Fruit fly (Drosophila melanogaster) whole organism, prepupa: ENCODE data around the gene CG18171.

ENCODE experiments used
- CG10631 ChIP-seq: fragments of 200-800 bp; sonication (Bioruptor generic); optimal IDR thresholded peaks from 2 replicates; lab custom pipeline; 2016; ENCODE audit warnings: missing biosample characterization, missing genetic modification characterization
- CG10669 ChIP-seq: fragments of 200-800 bp; sonication (Bioruptor generic); optimal IDR thresholded peaks from 3 replicates; lab custom pipeline; 2018; ENCODE audit warnings: missing biosample characterization, mild to moderate bottlenecking, missing genetic modification characterization, moderate library complexity
- CG11762 ChIP-seq: fragments of 200-800 bp; sonication (Bioruptor generic); optimal IDR thresholded peaks from 3 replicates; lab custom pipeline; 2016; ENCODE audit warnings: missing biosample characterization, missing genetic modification characterization; ENCODE audit not compliant: insufficient read depth
- CG11902 ChIP-seq: fragments of 200-800 bp; sonication (Bioruptor generic); optimal IDR thresholded peaks from 3 replicates; lab custom pipeline; 2016; ENCODE audit warnings: missing biosample characterization, missing genetic modification characterization
- CG15336 ChIP-seq: fragments of 200-800 bp; sonication (Bioruptor generic); IDR thresholded peaks from 2 replicates; pipeline ENCODE4 v1.3.6; 2022; ENCODE audit warnings: missing biosample characterization, missing genetic modification characterization
- CG1621 ChIP-seq: fragments of 200-800 bp; sonication (Bioruptor generic); optimal IDR thresholded peaks from 3 replicates; lab custom pipeline; 2018; ENCODE audit warnings: missing biosample characterization, mild to moderate bottlenecking, missing genetic modification characterization
- CG16779 ChIP-seq: fragments of 200-800 bp; sonication (Bioruptor generic); optimal IDR thresholded peaks from 3 replicates; lab custom pipeline; 2017; ENCODE audit warnings: missing biosample characterization, mild to moderate bottlenecking, missing genetic modification characterization
- CG3032 ChIP-seq: fragments of 200-800 bp; optimal IDR thresholded peaks from 2 replicates; lab custom pipeline; 2019; ENCODE audit warnings: missing biosample characterization, mild to moderate bottlenecking, missing genetic modification characterization, moderate library complexity
- CG32006 ChIP-seq: fragments of 200-800 bp; sonication (Bioruptor generic); optimal IDR thresholded peaks from 3 replicates; lab custom pipeline; 2017; ENCODE audit warnings: missing biosample characterization, mild to moderate bottlenecking, missing genetic modification characterization
- CG3919 ChIP-seq: fragments of 200-800 bp; sonication (Bioruptor generic); optimal IDR thresholded peaks from 3 replicates; lab custom pipeline; 2016; ENCODE audit warnings: missing biosample characterization, missing genetic modification characterization
- CG4318 ChIP-seq: fragments of 200-800 bp; sonication (Bioruptor generic); optimal IDR thresholded peaks from 3 replicates; lab custom pipeline; 2017; ENCODE audit warnings: missing biosample characterization, mild to moderate bottlenecking, missing genetic modification characterization
- CG6163 ChIP-seq: fragments of 200-800 bp; sonication (Bioruptor generic); IDR thresholded peaks from 3 replicates; pipeline ENCODE4 v1.3.6; 2022; ENCODE audit warnings: missing biosample characterization, missing genetic modification characterization
- CG6276 ChIP-seq: fragments of 200-800 bp; sonication (Bioruptor generic); optimal IDR thresholded peaks from 2 replicates; lab custom pipeline; 2017; ENCODE audit warnings: missing biosample characterization, mild to moderate bottlenecking, missing genetic modification characterization
- CG6808 ChIP-seq: fragments of 200-800 bp; sonication (Bioruptor generic); optimal IDR thresholded peaks from 3 replicates; lab custom pipeline; 2017; ENCODE audit warnings: missing biosample characterization, missing genetic modification characterization, mild to moderate bottlenecking, moderate library complexity, missing genetic modification reagents
- CG6854 ChIP-seq: fragments of 200-800 bp; sonication (Bioruptor generic); optimal IDR thresholded peaks from 2 replicates; lab custom pipeline; 2017; ENCODE audit warnings: missing biosample characterization, mild to moderate bottlenecking, missing genetic modification characterization
- CG7368 ChIP-seq: fragments of 200-800 bp; sonication (Bioruptor generic); optimal IDR thresholded peaks from 3 replicates; lab custom pipeline; 2016; ENCODE audit warnings: missing biosample characterization, missing genetic modification characterization
- CG8119 ChIP-seq: fragments of 200-800 bp; sonication (Bioruptor generic); IDR thresholded peaks from 3 replicates; pipeline ENCODE4 v1.3.6; 2022; ENCODE audit warnings: missing biosample characterization, missing genetic modification characterization
- CG8319 ChIP-seq: fragments of 200-800 bp; sonication (Bioruptor generic); optimal IDR thresholded peaks from 3 replicates; lab custom pipeline; 2016; ENCODE audit warnings: missing biosample characterization, missing genetic modification characterization
- CG8632 ChIP-seq: fragments of 200-800 bp; sonication (Bioruptor generic); optimal IDR thresholded peaks from 3 replicates; lab custom pipeline; 2016; ENCODE audit warnings: missing biosample characterization, missing genetic modification characterization
- CG9139 ChIP-seq: fragments of 200-800 bp; sonication (Bioruptor generic); optimal IDR thresholded peaks from 3 replicates; lab custom pipeline; 2017; ENCODE audit warnings: missing biosample characterization, mild to moderate bottlenecking, missing genetic modification characterization
- Eip75B ChIP-seq: fragments of 200-800 bp; sonication (Bioruptor generic); optimal IDR thresholded peaks from 3 replicates; lab custom pipeline; 2016; ENCODE audit warnings: missing biosample characterization, missing genetic modification characterization
- Eip78C ChIP-seq: fragments of 200-800 bp; sonication (Bioruptor generic); peaks from one replicate; lab custom pipeline; 2016; ENCODE audit warnings: missing biosample characterization, missing genetic modification characterization
- Ets21C ChIP-seq: fragments of 200-800 bp; sonication (Bioruptor generic); optimal IDR thresholded peaks from 3 replicates; lab custom pipeline; 2016; ENCODE audit warnings: missing biosample characterization, missing genetic modification characterization
- Ets96B ChIP-seq: fragments of 200-800 bp; optimal IDR thresholded peaks from 2 replicates; lab custom pipeline; 2019; ENCODE audit warnings: missing biosample characterization, mild to moderate bottlenecking, missing genetic modification characterization, moderate library complexity
- Hr38 ChIP-seq: sonication (Bioruptor generic); optimal IDR thresholded peaks from 2 replicates; lab custom pipeline; 2016; ENCODE audit warnings: missing biosample characterization, missing genetic modification characterization
- Hr4 ChIP-seq: fragments of 200-800 bp; sonication (Bioruptor generic); optimal IDR thresholded peaks from 3 replicates; lab custom pipeline; 2016; ENCODE audit warnings: missing biosample characterization, missing genetic modification characterization
- Lpt ChIP-seq: fragments of 200-800 bp; sonication (Bioruptor generic); optimal IDR thresholded peaks from 3 replicates; lab custom pipeline; 2016; ENCODE audit warnings: missing biosample characterization, missing genetic modification characterization
- Met ChIP-seq: fragments of 200-800 bp; sonication (Bioruptor generic); optimal IDR thresholded peaks from 3 replicates; lab custom pipeline; 2016; ENCODE audit warnings: missing biosample characterization, missing genetic modification characterization
- Smox ChIP-seq: fragments of 200-800 bp; sonication (Bioruptor generic); optimal IDR thresholded peaks from 3 replicates; lab custom pipeline; 2016; ENCODE audit warnings: missing biosample characterization, missing genetic modification characterization
- Sox102F ChIP-seq: fragments of 200-800 bp; sonication (Bioruptor generic); optimal IDR thresholded peaks from 2 replicates; lab custom pipeline; 2016; ENCODE audit warnings: missing biosample characterization, mild to moderate bottlenecking, missing genetic modification characterization
- Sox14 ChIP-seq: fragments of 200-800 bp; sonication (Bioruptor generic); optimal IDR thresholded peaks from 3 replicates; lab custom pipeline; 2016; ENCODE audit warnings: missing biosample characterization, missing genetic modification characterization
- achi ChIP-seq: fragments of 200-800 bp; sonication (Bioruptor generic); optimal IDR thresholded peaks from 3 replicates; lab custom pipeline; 2016; ENCODE audit warnings: missing biosample characterization, missing genetic modification characterization
- cyc ChIP-seq: fragments of 200-800 bp; sonication (Bioruptor generic); optimal IDR thresholded peaks from 3 replicates; lab custom pipeline; 2016; ENCODE audit warnings: missing biosample characterization, missing genetic modification characterization
- dac ChIP-seq: fragments of 200-800 bp; sonication (Bioruptor generic); optimal IDR thresholded peaks from 2 replicates; lab custom pipeline; 2017; ENCODE audit warnings: missing biosample characterization, mild to moderate bottlenecking, missing genetic modification characterization
- dsx ChIP-seq: fragments of 200-800 bp; optimal IDR thresholded peaks from 3 replicates; lab custom pipeline; 2019; ENCODE audit warnings: missing biosample characterization, mild to moderate bottlenecking, missing genetic modification characterization, moderate library complexity; ENCODE audit not compliant: poor library complexity, severe bottlenecking
- eg ChIP-seq: fragments of 200-800 bp; sonication (Bioruptor generic); IDR thresholded peaks from 3 replicates; pipeline ENCODE4 v1.3.6; 2022; ENCODE audit warnings: missing biosample characterization, missing genetic modification characterization
- fd85E ChIP-seq: fragments of 200-800 bp; sonication (Bioruptor generic); optimal IDR thresholded peaks from 3 replicates; lab custom pipeline; 2016; ENCODE audit warnings: missing biosample characterization, missing genetic modification characterization
- fkh ChIP-seq: fragments of 200-800 bp; sonication (Bioruptor generic); optimal IDR thresholded peaks from 3 replicates; lab custom pipeline; 2017; ENCODE audit warnings: missing biosample characterization, mild to moderate bottlenecking, missing genetic modification characterization, moderate library complexity
- lz ChIP-seq: fragments of 200-800 bp; sonication (Bioruptor generic); optimal IDR thresholded peaks from 3 replicates; lab custom pipeline; 2016; ENCODE audit warnings: missing biosample characterization, missing genetic modification characterization
- pdm3 ChIP-seq: fragments of 200-800 bp; sonication (Bioruptor generic); optimal IDR thresholded peaks from 3 replicates; lab custom pipeline; 2016; ENCODE audit warnings: missing biosample characterization, missing genetic modification characterization
- salr ChIP-seq, 2 experiments: fragments of 200-800 bp; sonication (Bioruptor generic); optimal IDR thresholded peaks; 3 replicates each; lab custom pipeline; 2016 to 2018; ENCODE audit warnings: missing biosample characterization in 2 of 2, missing genetic modification characterization in 2 of 2, mild to moderate bottlenecking in 1 of 2
- spab ChIP-seq: fragments of 200-800 bp; sonication (Bioruptor generic); optimal IDR thresholded peaks from 2 replicates; lab custom pipeline; 2017; ENCODE audit warnings: missing biosample characterization, mild to moderate bottlenecking, missing genetic modification characterization, missing genetic modification reagents
- svp ChIP-seq: fragments of 200-800 bp; sonication (Bioruptor generic); peaks from one replicate; lab custom pipeline; 2016; ENCODE audit warnings: missing biosample characterization, missing genetic modification characterization
- topi ChIP-seq: fragments of 200-800 bp; sonication (Bioruptor generic); optimal IDR thresholded peaks from 3 replicates; lab custom pipeline; 2016; ENCODE audit warnings: missing biosample characterization, missing genetic modification characterization
- vri ChIP-seq: fragments of 200-800 bp; sonication (Bioruptor generic); optimal IDR thresholded peaks from 3 replicates; lab custom pipeline; 2016; ENCODE audit warnings: missing biosample characterization, mild to moderate bottlenecking, missing genetic modification characterization

Gene CG18171

DNA sequence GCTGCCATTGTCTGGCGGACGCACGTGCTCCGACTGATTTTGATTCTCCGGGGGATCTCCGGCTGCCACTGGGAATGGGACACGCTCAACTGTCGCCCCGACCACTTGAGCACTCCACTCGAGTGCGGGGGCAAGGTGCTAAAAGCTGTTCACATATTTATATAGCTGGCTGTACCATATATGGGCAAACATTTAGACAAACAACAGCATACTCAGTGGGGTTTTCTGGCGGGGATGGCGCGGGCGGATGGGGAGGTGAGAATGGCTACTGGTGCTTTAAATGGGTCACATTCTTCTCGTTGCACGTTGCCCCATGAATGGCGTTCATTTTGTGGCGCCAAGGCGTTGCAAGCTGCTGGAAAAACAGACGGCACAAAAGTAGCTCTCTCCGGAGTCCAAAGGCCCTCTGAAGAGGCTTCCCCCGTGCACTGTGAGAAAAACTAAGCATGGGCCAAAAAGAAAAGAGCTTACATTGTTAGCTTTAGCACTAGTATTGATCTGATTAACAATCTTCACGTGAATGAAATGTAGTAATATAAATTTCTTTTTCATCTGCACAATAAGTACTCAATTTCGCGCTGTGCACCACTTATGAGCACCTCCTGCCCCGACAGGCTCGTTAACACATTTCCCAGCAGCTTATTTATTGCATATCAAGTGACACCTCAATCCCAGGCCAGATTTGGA is 32.1 kb downstream of the CG18171 start (continued):
- TF ChIP-seq Lpt (GFP tag; lab: Kevin White, UChicago) (peak; percentile 39), dsx (GFP tag; lab: Kevin White, UChicago) (peak; percentile 75), CG6808 (GFP tag; lab: Kevin White, UChicago) (peak; percentile 83), eg (GFP tag; lab: Robert Waterston, UW) (peak; percentile 85), Smox (peak; percentile 44), Hr4 (GFP tag; lab: Kevin White, UChicago) (peak; percentile 80), CG3032 (peak; percentile 78), CG4318 (peak; percentile 64), CG6854 (GFP tag; lab: Kevin White, UChicago) (no peak), Met (GFP tag; lab: Kevin White, UChicago) (peak; percentile 65), CG16779 (tag; lab: Kevin White, UChicago) (peak; percentile 56), CG8119 (peak; percentile 75), CG11902 (GFP tag; lab: Kevin White, UChicago) (peak; percentile 67), lz (GFP tag; lab: Kevin White, UChicago) (peak; percentile 52), spab (GFP tag; lab: Kevin White, UChicago) (peak; percentile 81), fd85E (peak; percentile 23)

DNA sequence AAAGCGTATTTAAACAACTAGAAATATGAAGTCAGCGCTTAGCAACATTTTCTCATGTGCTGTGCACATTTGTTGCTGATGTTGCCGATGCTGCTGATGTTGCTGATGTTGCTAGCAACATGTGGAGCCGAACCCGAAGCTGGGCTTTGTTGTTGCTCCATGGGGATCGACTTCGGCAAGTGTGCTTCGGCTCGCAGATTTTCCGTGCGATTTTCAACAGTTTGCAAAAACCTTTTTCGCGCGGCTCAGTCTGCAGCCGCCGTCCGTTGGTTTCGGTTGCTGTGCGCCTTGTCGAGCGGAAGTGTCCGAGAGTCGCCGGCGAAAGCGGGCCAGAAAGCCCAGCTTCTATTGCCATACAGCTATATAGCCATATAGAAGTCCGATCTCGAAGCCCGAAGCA is 34.4 kb downstream of the CG18171 start:
- TF ChIP-seq dac (GFP tag; lab: Kevin White, UChicago) (no peak), CG11762 (GFP tag; lab: Kevin White, UChicago) (no peak), Eip75B (GFP tag; lab: Kevin White, UChicago) (peak; percentile 11), CG6163 (peak; percentile 44; the same call in 2 of the 3 replicates), CG1621 (tag; lab: Kevin White, UChicago) (peak; percentile 46), svp (GFP tag; lab: Kevin White, UChicago) (peak; percentile 20), Eip78C (GFP tag; lab: Kevin White, UChicago) (peak; percentile 49), eg (GFP tag; lab: Robert Waterston, UW) (peak; percentile 34; the same call in 1 of the 3 replicates)

DNA sequence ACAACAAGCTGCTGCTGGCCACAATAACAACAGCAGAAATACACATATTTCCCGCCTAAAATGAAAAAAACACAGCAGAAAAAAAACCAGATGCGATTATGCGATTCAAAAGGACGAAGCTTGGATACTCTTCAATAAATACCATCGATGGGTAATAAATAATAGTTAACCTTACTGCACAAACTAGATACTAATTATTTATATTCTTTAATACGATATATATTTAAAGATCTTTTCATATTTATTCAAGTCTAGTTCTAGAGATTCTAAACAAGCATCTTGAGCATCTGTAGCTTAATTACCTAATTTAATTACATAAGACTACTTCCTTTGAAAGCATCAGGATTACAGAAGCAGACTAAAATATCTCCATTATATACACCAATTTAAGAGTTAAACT is 34.8 kb downstream of the CG18171 start:
- TF ChIP-seq CG8632 (GFP tag; lab: Kevin White, UChicago) = no peak
- peak; percentile 81 for TF ChIP-seq CG32006 (GFP tag; lab: Kevin White, UChicago)
- no peak for TF ChIP-seq fkh (GFP tag; lab: Kevin White, UChicago)
- no peak for TF ChIP-seq Sox102F (GFP tag; lab: Kevin White, UChicago)
- no peak for TF ChIP-seq Sox14 (GFP tag; lab: Kevin White, UChicago)
- TF ChIP-seq pdm3 (GFP tag; lab: Kevin White, UChicago) = no peak
- TF ChIP-seq CG6854 (GFP tag; lab: Kevin White, UChicago) = no peak
- TF ChIP-seq CG10669 (GFP tag; lab: Kevin White, UChicago) = no peak
- no peak for TF ChIP-seq lz (GFP tag; lab: Kevin White, UChicago)
- TF ChIP-seq Lpt (GFP tag; lab: Kevin White, UChicago) = peak; percentile 10
- TF ChIP-seq salr (GFP tag; optimal IDR thresholded peaks at IDR 0.05; lab: Kevin White, UChicago) = peak in 1 of 2 experiments; percentile 19
- no peak for TF ChIP-seq eg (GFP tag; lab: Robert Waterston, UW)
- no peak for TF ChIP-seq CG6163
- no peak for TF ChIP-seq CG8319 (GFP tag; lab: Kevin White, UChicago)
- peak; percentile 17 for TF ChIP-seq Ets96B (tag; lab: Kevin White, UChicago)
- no peak for TF ChIP-seq CG3919 (GFP tag; lab: Kevin White, UChicago)
- no peak for TF ChIP-seq topi (GFP tag; lab: Kevin White, UChicago)
- TF ChIP-seq CG6808 (GFP tag; lab: Kevin White, UChicago) = peak; percentile 15
- TF ChIP-seq CG9139 (GFP tag; lab: Kevin White, UChicago) = no peak
- no peak for TF ChIP-seq svp (GFP tag; lab: Kevin White, UChicago)
- no peak for TF ChIP-seq CG11762 (GFP tag; lab: Kevin White, UChicago)
- TF ChIP-seq vri (GFP tag; lab: Kevin White, UChicago) = no peak
- peak; percentile 61 for TF ChIP-seq CG15336 (GFP tag; lab: Robert Waterston, UW)
- no peak for TF ChIP-seq Hr38 (GFP tag; lab: Kevin White, UChicago)
- no peak for TF ChIP-seq achi (GFP tag; lab: Kevin White, UChicago)
- TF ChIP-seq fd85E = no peak
- peak; percentile 14 for TF ChIP-seq CG10631 (GFP tag; lab: Kevin White, UChicago)
- no peak for TF ChIP-seq cyc (GFP tag; lab: Kevin White, UChicago)
- peak; percentile 64 for TF ChIP-seq Hr4 (GFP tag; lab: Kevin White, UChicago)
- TF ChIP-seq Eip75B (GFP tag; lab: Kevin White, UChicago) = no peak
- no peak for TF ChIP-seq CG3032
- TF ChIP-seq CG6276 = peak; percentile 55
- TF ChIP-seq dac (GFP tag; lab: Kevin White, UChicago) = no peak
- no peak for TF ChIP-seq CG7368 (GFP tag; lab: Kevin White, UChicago)
- no peak for TF ChIP-seq Ets21C (GFP tag; lab: Kevin White, UChicago)
- no peak for TF ChIP-seq dsx (GFP tag; lab: Kevin White, UChicago)
